Fruit fly (Drosophila melanogaster) whole organism, embryonic: ENCODE results near the gene CG5902.
A peak's percentile ranks its signal among the peaks of the same experiment; 100 is the strongest.

Experiments used
- Asciz ChIP-seq: fragments of 200-800 bp; sonication (Bioruptor generic); optimal IDR thresholded peaks from 2 replicates; lab custom pipeline; 2017; ENCODE audit warnings: missing biosample characterization, mild to moderate bottlenecking, missing genetic modification characterization, missing genetic modification reagents
- CG10321 ChIP-seq: fragments of 200-800 bp; sonication (Bioruptor generic); IDR thresholded peaks from 2 replicates; pipeline ENCODE4 v1.3.6; 2022; ENCODE audit warnings: missing biosample characterization, missing genetic modification characterization
- CG10462 ChIP-seq: fragments of 200-800 bp; sonication (Bioruptor generic); optimal IDR thresholded peaks from 2 replicates; lab custom pipeline; 2016; ENCODE audit warnings: missing biosample characterization, missing genetic modification characterization
- CG11456 ChIP-seq: fragments of 200-800 bp; sonication (Bioruptor generic); IDR thresholded peaks from 3 replicates; pipeline ENCODE4 v1.3.6; 2022; ENCODE audit warnings: missing biosample characterization, missing genetic modification characterization
- CG12769 ChIP-seq: fragments of 200-800 bp; sonication (Bioruptor generic); optimal IDR thresholded peaks from 2 replicates; lab custom pipeline; 2019; ENCODE audit warnings: missing biosample characterization, mild to moderate bottlenecking, missing genetic modification characterization, moderate library complexity
- CG14667 ChIP-seq: fragments of 200-800 bp; sonication (Bioruptor generic); IDR thresholded peaks from 2 replicates; pipeline ENCODE4 v1.3.6; 2022; ENCODE audit warnings: missing biosample characterization, missing genetic modification characterization
- CG16779 ChIP-seq: fragments of 200-800 bp; sonication (Bioruptor generic); IDR thresholded peaks from 2 replicates; pipeline ENCODE4 v1.3.6; 2022; ENCODE audit warnings: missing biosample characterization, missing genetic modification characterization
- CG18599 ChIP-seq: fragments of 200-800 bp; sonication (Bioruptor generic); optimal IDR thresholded peaks from 3 replicates; lab custom pipeline; 2017; ENCODE audit warnings: missing biosample characterization, missing genetic modification characterization, mild to moderate bottlenecking, moderate library complexity, missing genetic modification reagents
- CG2120 ChIP-seq: fragments of 200-800 bp; sonication (Bioruptor generic); optimal IDR thresholded peaks from 3 replicates; lab custom pipeline; 2016; ENCODE audit warnings: missing biosample characterization, missing genetic modification characterization
- CG2889 ChIP-seq: fragments of 200-800 bp; sonication (Bioruptor generic); IDR thresholded peaks from 3 replicates; pipeline ENCODE4 v1.3.6; 2022; ENCODE audit warnings: missing biosample characterization, missing genetic modification characterization
- CG3995 ChIP-seq: fragments of 200-800 bp; sonication (Bioruptor generic); optimal IDR thresholded peaks from 3 replicates; lab custom pipeline; 2016; ENCODE audit warnings: missing biosample characterization, missing genetic modification characterization
- CG5180 ChIP-seq: fragments of 200-800 bp; sonication (Bioruptor generic); optimal IDR thresholded peaks from 3 replicates; lab custom pipeline; 2017; ENCODE audit warnings: missing biosample characterization, missing genetic modification characterization, mild to moderate bottlenecking, moderate library complexity, missing genetic modification reagents
- CG8281 ChIP-seq: fragments of 200-800 bp; sonication (Bioruptor generic); optimal IDR thresholded peaks from 2 replicates; lab custom pipeline; 2018; ENCODE audit warnings: missing biosample characterization, mild to moderate bottlenecking, missing genetic modification characterization, moderate library complexity
- CG9876 ChIP-seq: fragments of 200-800 bp; sonication (Bioruptor generic); optimal IDR thresholded peaks from 2 replicates; lab custom pipeline; 2016; ENCODE audit warnings: missing biosample characterization, missing genetic modification characterization
- Lhr ChIP-seq: fragments of 200-800 bp; sonication (Bioruptor generic); optimal IDR thresholded peaks from 3 replicates; lab custom pipeline; 2017; ENCODE audit warnings: mild to moderate bottlenecking, missing biosample characterization, missing genetic modification reagents, missing genetic modification characterization
- NC2β ChIP-seq: fragments of 200-800 bp; sonication (Bioruptor generic); optimal IDR thresholded peaks from 2 replicates; lab custom pipeline; 2016; ENCODE audit warnings: missing biosample characterization, missing genetic modification characterization
- Nf-YA ChIP-seq: fragments of 200-800 bp; sonication (Bioruptor generic); IDR thresholded peaks from 2 replicates; pipeline ENCODE4 v1.3.6; 2022; ENCODE audit warnings: missing biosample characterization, missing genetic modification characterization
- Nf-YC ChIP-seq: fragments of 200-800 bp; optimal IDR thresholded peaks from 3 replicates; lab custom pipeline; 2019; ENCODE audit warnings: missing biosample characterization, mild to moderate bottlenecking, missing genetic modification characterization, moderate library complexity
- NfI ChIP-seq: fragments of 200-800 bp; sonication (Bioruptor generic); optimal IDR thresholded peaks from 3 replicates; lab custom pipeline; 2018; ENCODE audit warnings: missing biosample characterization, mild to moderate bottlenecking, missing genetic modification characterization, moderate library complexity
- Oli ChIP-seq: fragments of 200-800 bp; sonication (Bioruptor generic); optimal IDR thresholded peaks from 2 replicates; lab custom pipeline; 2018; ENCODE audit warnings: missing biosample characterization, mild to moderate bottlenecking, missing genetic modification characterization, moderate library complexity
- Pdp1 ChIP-seq, 2 experiments: fragments of 200-800 bp; sonication (Bioruptor generic); optimal IDR thresholded peaks; 3 replicates each; lab custom pipeline; 2016; ENCODE audit warnings: missing biosample characterization in 2 of 2, missing genetic modification characterization in 2 of 2, mild to moderate bottlenecking in 1 of 2, moderate library complexity in 1 of 2
- Scr ChIP-seq: fragments of 200-800 bp; sonication (Bioruptor generic); IDR thresholded peaks from 2 replicates; pipeline ENCODE4 v1.3.6; 2022; ENCODE audit warnings: missing biosample characterization, missing genetic modification characterization; ENCODE audit not compliant: partially characterized antibody
- Trl ChIP-seq, 3 experiments: fragments of >200 bp in 2 of 3; fragments of 200-800 bp in 1 of 3; sonication (Bioruptor generic) in 1 of 3; optimal IDR thresholded peaks; 2 replicates in 1 of 3; 3 replicates in 2 of 3; lab custom pipeline; 2016 to 2017; ENCODE audit warnings: missing biosample characterization in 1 of 3, missing genetic modification characterization in 1 of 3
- Xrp1 ChIP-seq: fragments of 200-800 bp; sonication (Bioruptor generic); IDR thresholded peaks from 2 replicates; pipeline ENCODE4 v1.3.6; 2022; ENCODE audit warnings: missing biosample characterization, missing genetic modification characterization
- bbx ChIP-seq: fragments of 200-800 bp; sonication (Bioruptor generic); IDR thresholded peaks from 2 replicates; pipeline ENCODE4 v1.3.6; 2022; ENCODE audit warnings: missing biosample characterization, missing genetic modification characterization; ENCODE audit not compliant: partially characterized antibody
- eyg ChIP-seq: fragments of 200-800 bp; sonication (Bioruptor generic); optimal IDR thresholded peaks from 3 replicates; lab custom pipeline; 2016; ENCODE audit warnings: missing biosample characterization, missing genetic modification characterization
- fd96Cb ChIP-seq: fragments of 200-800 bp; sonication (Bioruptor generic); optimal IDR thresholded peaks from 2 replicates; lab custom pipeline; 2018; ENCODE audit warnings: missing biosample characterization, mild to moderate bottlenecking, missing genetic modification characterization, moderate library complexity
- fu2 ChIP-seq: fragments of 200-800 bp; sonication (Bioruptor generic); optimal IDR thresholded peaks from 2 replicates; lab custom pipeline; 2016; ENCODE audit warnings: missing biosample characterization, missing genetic modification characterization
- grn ChIP-seq: fragments of 200-800 bp; sonication (Bioruptor generic); optimal IDR thresholded peaks from 3 replicates; lab custom pipeline; 2017; ENCODE audit warnings: missing biosample characterization, missing genetic modification characterization
- hbn ChIP-seq: fragments of 200-800 bp; sonication (Bioruptor generic); IDR thresholded peaks from 2 replicates; pipeline ENCODE4 v1.3.6; 2022; ENCODE audit warnings: missing biosample characterization, missing genetic modification characterization; ENCODE audit not compliant: partially characterized antibody
- hkb ChIP-seq, 2 experiments: fragments of 200-800 bp in 1 of 2; fragments of >200 bp in 1 of 2; sonication (Bioruptor generic) in 1 of 2; IDR thresholded peaks in 1 of 2; optimal IDR thresholded peaks in 1 of 2; 2 replicates each; pipeline versions ENCODE4 v1.3.6 to Lab custom; 2017 to 2022; ENCODE audit warnings: missing biosample characterization in 1 of 2, missing genetic modification characterization in 1 of 2
- jing ChIP-seq: fragments of 200-800 bp; sonication (Bioruptor generic); optimal IDR thresholded peaks from 2 replicates; lab custom pipeline; 2018; ENCODE audit warnings: missing biosample characterization, mild to moderate bottlenecking, missing genetic modification characterization
- lbe ChIP-seq: fragments of 200-800 bp; sonication (Bioruptor generic); optimal IDR thresholded peaks from 2 replicates; lab custom pipeline; 2016; ENCODE audit warnings: missing biosample characterization, mild to moderate bottlenecking, missing genetic modification characterization
- nau ChIP-seq: fragments of 200-800 bp; sonication (Bioruptor generic); optimal IDR thresholded peaks from 3 replicates; lab custom pipeline; 2017; ENCODE audit warnings: missing biosample characterization, mild to moderate bottlenecking, missing genetic modification characterization, missing genetic modification reagents
- nom ChIP-seq: fragments of 200-800 bp; sonication (Bioruptor generic); optimal IDR thresholded peaks from 2 replicates; lab custom pipeline; 2017; ENCODE audit warnings: missing biosample characterization, missing genetic modification characterization, mild to moderate bottlenecking, moderate library complexity, missing genetic modification reagents
- peb ChIP-seq: fragments of 200-800 bp; sonication (Bioruptor generic); IDR thresholded peaks from 2 replicates; pipeline ENCODE4 v1.3.6; 2022; ENCODE audit warnings: missing biosample characterization, missing genetic modification characterization
- phol ChIP-seq: fragments of 200-800 bp; sonication (Bioruptor generic); optimal IDR thresholded peaks from 3 replicates; lab custom pipeline; 2018; ENCODE audit warnings: missing biosample characterization, mild to moderate bottlenecking, missing genetic modification characterization, moderate library complexity
- pzg ChIP-seq: fragments of 200-800 bp; sonication (Bioruptor generic); optimal IDR thresholded peaks from 3 replicates; lab custom pipeline; 2018; ENCODE audit warnings: missing biosample characterization, mild to moderate bottlenecking, missing genetic modification characterization, moderate library complexity
- sc ChIP-seq, 3 experiments: fragments of >200 bp in 2 of 3; fragments of 200-800 bp in 1 of 3; sonication (Bioruptor generic) in 1 of 3; optimal IDR thresholded peaks; 2 replicates in 2 of 3; 3 replicates in 1 of 3; lab custom pipeline; 2017; ENCODE audit warnings: mild to moderate bottlenecking in 1 of 3, missing biosample characterization in 1 of 3, missing genetic modification characterization in 1 of 3, missing genetic modification reagents in 1 of 3
- sd ChIP-seq: fragments of 200-800 bp; sonication (Bioruptor generic); optimal IDR thresholded peaks from 3 replicates; lab custom pipeline; 2018; ENCODE audit warnings: missing biosample characterization, mild to moderate bottlenecking, missing genetic modification characterization, moderate library complexity
- seq ChIP-seq: fragments of 200-800 bp; sonication (Bioruptor generic); IDR thresholded peaks from 2 replicates; pipeline ENCODE4 v1.3.6; 2022; ENCODE audit warnings: missing biosample characterization, missing genetic modification characterization
- sna ChIP-seq: fragments of 200-800 bp; sonication (Bioruptor generic); IDR thresholded peaks from 2 replicates; pipeline ENCODE4 v1.3.6; 2022; ENCODE audit warnings: missing biosample characterization, missing genetic modification characterization; ENCODE audit not compliant: partially characterized antibody
- tll ChIP-seq, 2 experiments: fragments of 200-800 bp in 1 of 2; fragments of >200 bp in 1 of 2; sonication (Bioruptor generic) in 1 of 2; optimal IDR thresholded peaks; 2 replicates each; lab custom pipeline; 2017 to 2019; ENCODE audit warnings: missing biosample characterization in 2 of 2, missing genetic modification characterization in 2 of 2, mild to moderate bottlenecking in 1 of 2, moderate library complexity in 1 of 2
- tna ChIP-seq: fragments of 200-800 bp; sonication (Bioruptor generic); IDR thresholded peaks from 2 replicates; pipeline ENCODE4 v1.3.6; 2022; ENCODE audit warnings: missing biosample characterization, missing genetic modification characterization; ENCODE audit not compliant: partially characterized antibody
- vnd ChIP-seq: fragments of 200-800 bp; sonication (Bioruptor generic); IDR thresholded peaks from 3 replicates; pipeline ENCODE4 v1.3.6; 2022; ENCODE audit warnings: missing biosample characterization, missing genetic modification characterization; ENCODE audit not compliant: partially characterized antibody
- wdn ChIP-seq: fragments of 200-800 bp; sonication (Bioruptor generic); IDR thresholded peaks from 2 replicates; pipeline ENCODE4 v1.3.6; 2022; ENCODE audit warnings: missing biosample characterization, missing genetic modification characterization

Gene CG5902

dm6 chr3R:23941643-23942424 is 44.6 kb upstream of the CG5902 start (continued):
- TF ChIP-seq NC2β (GFP tag; lab: Kevin White, UChicago) (no peak), CG3995 (no peak), wdn (GFP tag; lab: Robert Waterston, UW) (peak; percentile 71), grn (GFP tag; lab: Kevin White, UChicago) (no peak), hbn (no peak), tna (GFP tag; lab: Robert Waterston, UW) (no peak), CG8281 (no peak), Trl (optimal IDR thresholded peaks at IDR 0.05; lab: Kevin White, UChicago) (no peak), Trl (GFP tag; optimal IDR thresholded peaks at IDR 0.05; lab: Kevin White, UChicago) (peak; percentile 31), Asciz (GFP tag; lab: Kevin White, UChicago) (no peak), Oli (tag; lab: Kevin White, UChicago) (no peak), jing (GFP tag; lab: Kevin White, UChicago) (no peak), CG12769 (tag; lab: Kevin White, UChicago) (no peak), CG2120 (peak; percentile 68), CG10462 (GFP tag; lab: Kevin White, UChicago) (no peak), nau (peak; percentile 7), Lhr (no peak), bbx (GFP tag; lab: Robert Waterston, UW) (no peak), Nf-YC (tag; lab: Kevin White, UChicago) (no peak), CG10321 (0 out of 2 replicates have a peak, but pooled peaks have one; percentile 28), fd96Cb (tag; lab: Kevin White, UChicago) (peak; percentile 8), Scr (no peak), CG5180 (GFP tag; lab: Kevin White, UChicago) (no peak), Pdp1 (GFP tag; optimal IDR thresholded peaks at IDR 0.05; lab: Kevin White, UChicago) (peak; percentile 37 to 96), NfI (GFP tag; lab: Kevin White, UChicago) (peak; percentile 46), sna (GFP tag; lab: Robert Waterston, UW) (no peak), pzg (no peak), seq (GFP tag; lab: Robert Waterston, UW) (peak; percentile 29; the same call in 1 of the 2 replicates), hkb (optimal IDR thresholded peaks at IDR 0.05; lab: Kevin White, UChicago) (no peak), hkb (GFP tag; IDR thresholded peaks at IDR 0.05; lab: Robert Waterston, UW) (peak; percentile 40; the same call in 1 of the 2 replicates), nom (no peak), CG14667 (no peak), eyg (no peak), peb (GFP tag; lab: Robert Waterston, UW) (no peak), lbe (GFP tag; lab: Kevin White, UChicago) (no peak), CG18599 (GFP tag; lab: Kevin White, UChicago) (peak; percentile 65), fu2 (no peak), CG16779 (GFP tag; lab: Robert Waterston, UW) (no peak), Nf-YA (no peak), CG9876 (no peak), Xrp1 (peak; percentile 50; the same call in 1 of the 2 replicates), sd (no peak), sc (optimal IDR thresholded peaks at IDR 0.05; lab: Kevin White, UChicago) (no peak), sc (GFP tag; optimal IDR thresholded peaks at IDR 0.05; lab: Kevin White, UChicago) (no peak), tll (GFP tag; optimal IDR thresholded peaks at IDR 0.05; lab: Kevin White, UChicago) (no peak), CG2889 (GFP tag; lab: Robert Waterston, UW) (no peak; the same call in 2 of the 3 replicates), phol (tag; lab: Kevin White, UChicago) (no peak), CG11456 (GFP tag; lab: Robert Waterston, UW) (0 out of 3 replicates have a peak, but pooled peaks have one; percentile 29), vnd (GFP tag; lab: Robert Waterston, UW) (no peak)
